Worm (Caenorhabditis elegans): ENCODE results near the gene F07C3.3.

ce11 chrV:9197121-9197520 is 35.1 kb downstream of the F07C3.3 start, which contains the start of gene C24B5.4:
- TF ChIP-seq ama-1 (optimal IDR thresholded peaks at IDR 0.05) (no peak), ama-1 (GFP tag; optimal IDR thresholded peaks at IDR 0.05) (no peak), lin-54 (GFP tag; optimal IDR thresholded peaks at IDR 0.05) (no peak), snpc-4 (GFP tag; optimal IDR thresholded peaks at IDR 0.05) (no peak), snpc-4 (tag; optimal IDR thresholded peaks at IDR 0.05) (no peak)
